Worm (Caenorhabditis elegans) whole organism, late embryonic: ENCODE results near the gene kvs-3.

ENCODE experiments used
- C38D4.7 ChIP-seq: fragments of 200-800 bp; sonication (Bioruptor generic); optimal IDR thresholded peaks from 2 replicates; lab custom pipeline; 2018; ENCODE audit warnings: mild to moderate bottlenecking, missing genetic modification characterization, moderate library complexity, missing compliant biosample characterization
- dmd-4 ChIP-seq: sonication (generic microtip); optimal IDR thresholded peaks from 2 replicates; lab custom pipeline; 2016; ENCODE audit warnings: borderline replicate concordance, missing genetic modification characterization, missing compliant biosample characterization
- elt-2 ChIP-seq: sonication (generic microtip); optimal IDR thresholded peaks from 2 replicates; lab custom pipeline; 2016; ENCODE audit warnings: missing genetic modification reagents, missing genetic modification characterization, missing compliant biosample characterization
- fkh-10 ChIP-seq: fragments of 150-350 bp; optimal IDR thresholded peaks from 2 replicates; lab custom pipeline; 2014; ENCODE audit warnings: missing biosample characterization, missing genetic modification reagents, missing genetic modification characterization
- hlh-15 ChIP-seq: sonication (generic microtip); optimal IDR thresholded peaks from 2 replicates; lab custom pipeline; 2016; ENCODE audit warnings: missing genetic modification characterization, missing compliant biosample characterization
- lin-11 ChIP-seq: fragments of 200-800 bp; sonication (Bioruptor generic); optimal IDR thresholded peaks from 2 replicates; lab custom pipeline; 2018; ENCODE audit warnings: mild to moderate bottlenecking, missing genetic modification characterization, missing compliant biosample characterization
- nhr-11 ChIP-seq: fragments of 150-350 bp; optimal IDR thresholded peaks from 2 replicates; lab custom pipeline; 2014; ENCODE audit warnings: missing biosample characterization, missing genetic modification characterization
- pha-4 ChIP-seq: fragments of 150-350 bp; optimal IDR thresholded peaks from 2 replicates; lab custom pipeline; 2018; ENCODE audit warnings: missing biosample characterization, missing genetic modification reagents, missing genetic modification characterization
- tbx-7 ChIP-seq: sonication (generic microtip); optimal IDR thresholded peaks from 2 replicates; lab custom pipeline; 2016; ENCODE audit warnings: missing genotype, missing genetic modification characterization, missing compliant biosample characterization

DNA sequence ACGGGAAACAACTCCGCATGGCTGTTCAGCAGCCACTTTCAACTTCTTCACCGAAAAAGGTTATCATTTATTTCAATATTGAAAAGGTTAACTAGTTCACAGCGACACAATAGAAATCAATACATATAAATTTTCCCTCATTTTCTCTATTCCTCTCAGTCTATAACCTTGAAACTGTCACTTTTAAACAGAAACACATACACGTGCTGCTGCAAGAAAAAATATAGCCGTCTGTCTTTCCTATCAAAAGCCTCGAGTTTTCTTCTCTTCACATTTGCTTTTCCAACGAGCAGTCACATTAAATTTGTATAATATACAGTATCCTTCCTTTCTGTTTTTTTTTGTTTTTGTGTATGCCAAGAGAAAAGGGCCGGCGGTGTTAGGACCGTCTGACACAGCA is 6.1 kb downstream of the kvs-3 start:
- TF ChIP-seq tbx-7 (tag; lab: Kevin White, UChicago) = no peak
- TF ChIP-seq fkh-10 (GFP tag; lab: Kevin White, UChicago) = no peak
- no peak for TF ChIP-seq nhr-11
- no peak for TF ChIP-seq dmd-4 (tag; lab: Kevin White, UChicago)
- TF ChIP-seq lin-11 (tag; lab: Kevin White, UChicago) = no peak
- TF ChIP-seq pha-4 (tag; lab: Kevin White, UChicago) = no peak
- TF ChIP-seq hlh-15 (tag; lab: Kevin White, UChicago) = no peak
- TF ChIP-seq C38D4.7 (GFP tag; lab: Kevin White, UChicago) = no peak
- no peak for TF ChIP-seq elt-2 (tag; lab: Kevin White, UChicago)
